Worm (Caenorhabditis elegans) whole organism, L3 larva: ENCODE results near the gene Y57G11C.1144.

Source experiments
- R02D3.7 ChIP-seq: fragments of 150-350 bp; optimal IDR thresholded peaks from 2 replicates; lab custom pipeline; 2014; ENCODE audit warnings: missing biosample characterization, missing genetic modification characterization
- ZK546.5 ChIP-seq: sonication (generic microtip); optimal IDR thresholded peaks from 2 replicates; lab custom pipeline; 2017; ENCODE audit warnings: missing biosample characterization, missing genetic modification characterization
- aly-2 ChIP-seq: fragments of 150-350 bp; optimal IDR thresholded peaks from 2 replicates; lab custom pipeline; 2014; ENCODE audit warnings: missing biosample characterization, missing genetic modification characterization
- ama-1 ChIP-seq: fragments of 150-350 bp; optimal IDR thresholded peaks from 2 replicates; lab custom pipeline; 2018
- ceh-16 ChIP-seq: sonication (generic microtip); optimal IDR thresholded peaks from 2 replicates; lab custom pipeline; 2017; ENCODE audit warnings: missing biosample characterization, missing genetic modification characterization
- ceh-28 ChIP-seq: fragments of 150-350 bp; optimal IDR thresholded peaks from 2 replicates; lab custom pipeline; 2014; ENCODE audit warnings: missing biosample characterization, missing genetic modification reagents, missing genetic modification characterization
- ceh-82 ChIP-seq: fragments of 150-350 bp; optimal IDR thresholded peaks from 2 replicates; lab custom pipeline; 2014; ENCODE audit warnings: missing biosample characterization, missing genetic modification characterization
- ceh-9 ChIP-seq: sonication (generic microtip); optimal IDR thresholded peaks from 2 replicates; lab custom pipeline; 2018; ENCODE audit warnings: missing biosample characterization, missing genetic modification characterization
- daf-12 ChIP-seq: fragments of 150-350 bp; optimal IDR thresholded peaks from 2 replicates; lab custom pipeline; 2014; ENCODE audit warnings: missing biosample characterization, missing genetic modification reagents, missing genetic modification characterization
- egl-27 ChIP-seq: sonication (generic microtip); optimal IDR thresholded peaks from 4 replicates; lab custom pipeline; 2017; ENCODE audit warnings: missing biosample characterization, missing genetic modification reagents, missing genetic modification characterization
- egl-5 ChIP-seq: fragments of 150-350 bp; optimal IDR thresholded peaks from 2 replicates; lab custom pipeline; 2017; ENCODE audit warnings: missing biosample characterization, missing genetic modification reagents, missing genetic modification characterization, inconsistent platforms
- elt-1 ChIP-seq: fragments of 150-350 bp; optimal IDR thresholded peaks from 2 replicates; lab custom pipeline; 2014; ENCODE audit warnings: missing biosample characterization, missing genetic modification characterization
- elt-2 ChIP-seq: sonication (generic microtip); optimal IDR thresholded peaks from 2 replicates; lab custom pipeline; 2016; ENCODE audit warnings: missing genetic modification reagents, mild to moderate bottlenecking, missing genetic modification characterization, missing compliant biosample characterization
- elt-3 ChIP-seq, 3 experiments: fragments of 150-350 bp in 1 of 3; sonication (generic microtip) in 2 of 3; optimal IDR thresholded peaks; 2 replicates in 2 of 3; 4 replicates in 1 of 3; lab custom pipeline; 2014 to 2017; ENCODE audit warnings: missing biosample characterization in 3 of 3, missing genetic modification characterization in 3 of 3
- eor-1 ChIP-seq, 2 experiments: fragments of 150-350 bp; optimal IDR thresholded peaks; 2 replicates each; lab custom pipeline; 2014 to 2018; ENCODE audit warnings: missing biosample characterization in 2 of 2, missing genetic modification characterization in 2 of 2
- fkh-10 ChIP-seq: sonication (generic microtip); optimal IDR thresholded peaks from 2 replicates; lab custom pipeline; 2017; ENCODE audit warnings: missing biosample characterization, missing genetic modification reagents, missing genetic modification characterization
- fkh-2 ChIP-seq: fragments of 150-350 bp; optimal IDR thresholded peaks from 2 replicates; lab custom pipeline; 2014; ENCODE audit warnings: missing biosample characterization, missing genetic modification reagents, missing genetic modification characterization
- fos-1 ChIP-seq: fragments of 150-350 bp; optimal IDR thresholded peaks from 2 replicates; lab custom pipeline; 2014; ENCODE audit warnings: missing biosample characterization, missing genetic modification characterization
- hmg-11 ChIP-seq: sonication (generic microtip); optimal IDR thresholded peaks from 2 replicates; lab custom pipeline; 2016; ENCODE audit warnings: missing genetic modification characterization, missing compliant biosample characterization
- jun-1 ChIP-seq: fragments of 150-350 bp; optimal IDR thresholded peaks from 2 replicates; lab custom pipeline; 2014; ENCODE audit warnings: missing biosample characterization, missing genetic modification reagents, missing genetic modification characterization
- lin-15B ChIP-seq: fragments of 150-350 bp; optimal IDR thresholded peaks from 2 replicates; lab custom pipeline; 2014; ENCODE audit warnings: missing biosample characterization, missing genetic modification characterization
- lin-39 ChIP-seq: fragments of 150-350 bp; optimal IDR thresholded peaks from 2 replicates; lab custom pipeline; 2018; ENCODE audit warnings: missing biosample characterization, missing genetic modification reagents, missing genetic modification characterization
- lsy-12 ChIP-seq: sonication (generic microtip); optimal IDR thresholded peaks from 2 replicates; lab custom pipeline; 2016; ENCODE audit warnings: mild to moderate bottlenecking, missing genetic modification characterization, missing compliant biosample characterization
- mdl-1 ChIP-seq: fragments of 150-350 bp; optimal IDR thresholded peaks from 2 replicates; lab custom pipeline; 2014; ENCODE audit warnings: missing biosample characterization, missing genetic modification characterization
- mml-1 ChIP-seq: fragments of 150-350 bp; sonication (generic microtip); optimal IDR thresholded peaks from 3 replicates; lab custom pipeline; 2014; ENCODE audit warnings: missing biosample characterization, missing genetic modification characterization
- nfya-1 ChIP-seq: sonication (generic microtip); optimal IDR thresholded peaks from 2 replicates; lab custom pipeline; 2017; ENCODE audit warnings: missing genetic modification characterization, mild to moderate bottlenecking, missing compliant biosample characterization, antibody characterized with exemption, moderate library complexity; ENCODE audit not compliant: insufficient read depth
- nhr-11 ChIP-seq: fragments of 150-350 bp; optimal IDR thresholded peaks from 2 replicates; lab custom pipeline; 2014; ENCODE audit warnings: missing biosample characterization, missing genetic modification characterization
- nhr-12 ChIP-seq: fragments of 150-350 bp; optimal IDR thresholded peaks from 2 replicates; lab custom pipeline; 2014; ENCODE audit warnings: missing biosample characterization, missing genetic modification characterization
- nhr-23 ChIP-seq: fragments of 150-350 bp; optimal IDR thresholded peaks from 2 replicates; lab custom pipeline; 2014; ENCODE audit warnings: missing biosample characterization, missing genetic modification reagents, missing genetic modification characterization
- nhr-237 ChIP-seq: fragments of 150-350 bp; optimal IDR thresholded peaks from 2 replicates; lab custom pipeline; 2014; ENCODE audit warnings: missing biosample characterization, missing genetic modification characterization
- nhr-25 ChIP-seq: sonication (generic microtip); optimal IDR thresholded peaks from 2 replicates; lab custom pipeline; 2017; ENCODE audit warnings: missing biosample characterization, missing genetic modification characterization
- nhr-28 ChIP-seq: fragments of 150-350 bp; optimal IDR thresholded peaks from 2 replicates; lab custom pipeline; 2014; ENCODE audit warnings: missing biosample characterization, missing genetic modification characterization
- nhr-43 ChIP-seq: sonication (generic microtip); optimal IDR thresholded peaks from 2 replicates; lab custom pipeline; 2016; ENCODE audit warnings: mild to moderate bottlenecking, missing genetic modification characterization, missing compliant biosample characterization; ENCODE audit not compliant: poor library complexity, severe bottlenecking
- nhr-67 ChIP-seq: fragments of 150-350 bp; optimal IDR thresholded peaks from 2 replicates; lab custom pipeline; 2014; ENCODE audit warnings: missing biosample characterization, missing genetic modification characterization
- nhr-76 ChIP-seq: fragments of 150-350 bp; sonication (generic microtip); optimal IDR thresholded peaks from 5 replicates; lab custom pipeline; 2014; ENCODE audit warnings: missing biosample characterization, missing genetic modification characterization
- nhr-77 ChIP-seq: fragments of 150-350 bp; optimal IDR thresholded peaks from 2 replicates; lab custom pipeline; 2014; ENCODE audit warnings: missing biosample characterization, missing genetic modification characterization
- pha-4 ChIP-seq: fragments of 150-350 bp; optimal IDR thresholded peaks from 2 replicates; lab custom pipeline; 2014; ENCODE audit warnings: missing biosample characterization, missing genetic modification reagents, missing genetic modification characterization
- pqm-1 ChIP-seq: fragments of 150-350 bp; optimal IDR thresholded peaks from 2 replicates; lab custom pipeline; 2017; ENCODE audit warnings: missing biosample characterization, missing genetic modification characterization, inconsistent platforms
- sea-2 ChIP-seq: fragments of 150-350 bp; sonication (generic microtip); optimal IDR thresholded peaks from 4 replicates; lab custom pipeline; 2014; ENCODE audit warnings: missing biosample characterization, missing genetic modification reagents, missing genetic modification characterization
- skn-1 ChIP-seq: fragments of 150-350 bp; optimal IDR thresholded peaks from 2 replicates; lab custom pipeline; 2014; ENCODE audit warnings: missing biosample characterization, missing genetic modification characterization
- snpc-4 ChIP-seq: fragments of 150-350 bp; optimal IDR thresholded peaks from 2 replicates; lab custom pipeline; 2014; ENCODE audit warnings: missing biosample characterization, missing genetic modification characterization
- tbx-2 ChIP-seq: sonication (generic microtip); optimal IDR thresholded peaks from 2 replicates; lab custom pipeline; 2016; ENCODE audit warnings: mild to moderate bottlenecking, missing genetic modification characterization, missing compliant biosample characterization
- unc-39 ChIP-seq: sonication (generic microtip); optimal IDR thresholded peaks from 4 replicates; lab custom pipeline; 2017; ENCODE audit warnings: missing biosample characterization, missing genetic modification characterization
- unc-62 ChIP-seq: fragments of 150-350 bp; sonication (generic microtip); optimal IDR thresholded peaks from 4 replicates; lab custom pipeline; 2014; ENCODE audit warnings: missing biosample characterization, missing genetic modification reagents, missing genetic modification characterization
- zag-1 ChIP-seq: fragments of 150-350 bp; optimal IDR thresholded peaks from 2 replicates; lab custom pipeline; 2014; ENCODE audit warnings: missing biosample characterization, missing genetic modification characterization
- ztf-11 ChIP-seq: fragments of 150-350 bp; optimal IDR thresholded peaks from 2 replicates; lab custom pipeline; 2014; ENCODE audit warnings: missing biosample characterization, missing genetic modification characterization
- ztf-4 ChIP-seq: fragments of 150-350 bp; optimal IDR thresholded peaks from 2 replicates; lab custom pipeline; 2014; ENCODE audit warnings: missing biosample characterization, missing genetic modification characterization

The Y57G11C.1144 gene

ce11 chrIV:14959375-14959774 lies 22.3 kb downstream of the Y57G11C.1144 start:
- TF ChIP-seq daf-12 (tag; lab: Kevin White, UChicago) (no peak), fos-1 (tag; lab: Kevin White, UChicago) (no peak), unc-62 (GFP tag; lab: Kevin White, UChicago) (no peak), jun-1 (tag; lab: Kevin White, UChicago) (peak; percentile 26), tbx-2 (tag; lab: Kevin White, UChicago) (no peak), nhr-77 (tag; lab: Kevin White, UChicago) (no peak), elt-1 (tag; lab: Kevin White, UChicago) (no peak), pqm-1 (tag; lab: Kevin White, UChicago) (peak; percentile 86), ceh-82 (tag; lab: Kevin White, UChicago) (no peak), nhr-43 (no peak), lin-15B (tag; lab: Kevin White, UChicago) (peak; percentile 91), nhr-237 (tag; lab: Kevin White, UChicago) (no peak), ceh-9 (tag; lab: Kevin White, UChicago) (no peak), mdl-1 (tag; lab: Kevin White, UChicago) (no peak), aly-2 (no peak), eor-1 (tag; optimal IDR thresholded peaks at IDR 0.05; lab: Kevin White, UChicago) (no peak), lin-39 (peak; percentile 12), nhr-25 (peak; percentile 51), sea-2 (GFP tag; lab: Kevin White, UChicago) (no peak), nhr-12 (tag; lab: Kevin White, UChicago) (no peak), nhr-28 (no peak), unc-39 (no peak), nhr-76 (tag; lab: Kevin White, UChicago) (no peak), nhr-67 (tag; lab: Kevin White, UChicago) (no peak), ceh-28 (no peak), fkh-10 (GFP tag; lab: Kevin White, UChicago) (peak; percentile 10), ama-1 (no peak), hmg-11 (peak; percentile 62), ZK546.5 (tag; lab: Kevin White, UChicago) (no peak), snpc-4 (tag; lab: Kevin White, UChicago) (peak; percentile 87), R02D3.7 (peak; percentile 74), zag-1 (tag; lab: Kevin White, UChicago) (no peak), nhr-11 (tag; lab: Kevin White, UChicago) (no peak), fkh-2 (tag; lab: Kevin White, UChicago) (no peak), egl-27 (tag; lab: Kevin White, UChicago) (no peak), nhr-23 (tag; lab: Kevin White, UChicago) (no peak), ztf-11 (tag; lab: Kevin White, UChicago) (no peak), pha-4 (tag; lab: Kevin White, UChicago) (peak; percentile 74), elt-3 (tag; optimal IDR thresholded peaks at IDR 0.05; lab: Kevin White, UChicago) (no peak), ceh-16 (tag; lab: Kevin White, UChicago) (no peak), nfya-1 (tag; lab: Kevin White, UChicago) (peak; percentile 86), ztf-4 (tag; lab: Kevin White, UChicago) (no peak), mml-1 (tag; lab: Kevin White, UChicago) (no peak), skn-1 (tag; lab: Kevin White, UChicago) (peak; percentile 19), elt-2 (tag; lab: Kevin White, UChicago) (peak; percentile 97), lsy-12 (tag; lab: Kevin White, UChicago) (no peak), egl-5 (no peak)
